Worm (Caenorhabditis elegans) whole organism, L2 larva: ENCODE measurements around the gene W04H10.2.

ENCODE experiments used
- aly-2 ChIP-seq: fragments of 150-350 bp; optimal IDR thresholded peaks from 2 replicates; lab custom pipeline; 2014; ENCODE audit warnings: missing biosample characterization, missing genetic modification characterization
- ceh-82 ChIP-seq: fragments of 150-350 bp; optimal IDR thresholded peaks from 2 replicates; lab custom pipeline; 2014; ENCODE audit warnings: missing biosample characterization, missing genetic modification characterization
- lin-39 ChIP-seq: fragments of 150-350 bp; optimal IDR thresholded peaks from 2 replicates; lab custom pipeline; 2014; ENCODE audit warnings: missing biosample characterization, missing genetic modification reagents, missing genetic modification characterization

ce11 chrII:572010-572409 lies 33.4 kb upstream of the W04H10.2 start, which contains the start of gene mlt-8:
- no peak for TF ChIP-seq lin-39 (tag; lab: Kevin White, UChicago)
- TF ChIP-seq aly-2 (tag; lab: Kevin White, UChicago) = no peak
- no peak for TF ChIP-seq ceh-82 (tag; lab: Kevin White, UChicago)
